Fruit fly (Drosophila melanogaster) whole organism, pupa: Measurements from ENCODE around the gene Nse1.

Experiments
- CG10348 ChIP-seq: fragments of 200-800 bp; sonication (Bioruptor generic); IDR thresholded peaks from 2 replicates; pipeline ENCODE4 v1.3.6; 2022; ENCODE audit warnings: missing biosample characterization, missing genetic modification characterization
- CG12605 ChIP-seq: fragments of 200-800 bp; sonication (Bioruptor generic); IDR thresholded peaks from 2 replicates; pipeline ENCODE4 v1.3.6; 2022; ENCODE audit warnings: missing biosample characterization, missing genetic modification characterization
- CG13204 ChIP-seq: fragments of 200-800 bp; sonication (Bioruptor generic); optimal IDR thresholded peaks from 2 replicates; lab custom pipeline; 2018; ENCODE audit warnings: missing biosample characterization, mild to moderate bottlenecking, missing genetic modification characterization, moderate library complexity
- CG14655 ChIP-seq: fragments of 200-800 bp; sonication (Bioruptor generic); optimal IDR thresholded peaks from 3 replicates; lab custom pipeline; 2017; ENCODE audit warnings: mild to moderate bottlenecking, missing biosample characterization, missing genetic modification reagents, missing genetic modification characterization
- CG15710 ChIP-seq: fragments of 200-800 bp; sonication (Bioruptor generic); optimal IDR thresholded peaks from 2 replicates; lab custom pipeline; 2018; ENCODE audit warnings: missing biosample characterization, mild to moderate bottlenecking, missing genetic modification characterization, moderate library complexity
- CG17806 ChIP-seq: fragments of 200-800 bp; sonication (Bioruptor generic); optimal IDR thresholded peaks from 2 replicates; lab custom pipeline; 2018; ENCODE audit warnings: missing biosample characterization, mild to moderate bottlenecking, missing genetic modification characterization, moderate library complexity
- CG32121 ChIP-seq: fragments of 200-800 bp; sonication (Bioruptor generic); IDR thresholded peaks from 2 replicates; pipeline ENCODE4 v1.3.6; 2022; ENCODE audit warnings: missing biosample characterization, missing genetic modification characterization
- CG34367 ChIP-seq: fragments of 200-800 bp; sonication (Bioruptor generic); optimal IDR thresholded peaks from 2 replicates; lab custom pipeline; 2018; ENCODE audit warnings: missing biosample characterization, mild to moderate bottlenecking, missing genetic modification characterization
- CG4496 ChIP-seq: fragments of 200-800 bp; sonication (Bioruptor generic); IDR thresholded peaks from 3 replicates; pipeline ENCODE4 v1.3.6; 2022; ENCODE audit warnings: missing biosample characterization, missing genetic modification characterization
- CG8159 ChIP-seq: fragments of 200-800 bp; sonication (Bioruptor generic); optimal IDR thresholded peaks from 3 replicates; lab custom pipeline; 2018; ENCODE audit warnings: missing biosample characterization, mild to moderate bottlenecking, missing genetic modification characterization, moderate library complexity
- CG8301 ChIP-seq: fragments of 200-800 bp; sonication (Bioruptor generic); optimal IDR thresholded peaks from 2 replicates; lab custom pipeline; 2018; ENCODE audit warnings: missing biosample characterization, mild to moderate bottlenecking, missing genetic modification characterization
- CG9948 ChIP-seq: fragments of 200-800 bp; sonication (Bioruptor generic); optimal IDR thresholded peaks from 2 replicates; lab custom pipeline; 2018; ENCODE audit warnings: missing biosample characterization, mild to moderate bottlenecking, missing genetic modification characterization, moderate library complexity
- D1 ChIP-seq: fragments of 200-800 bp; sonication (Bioruptor generic); optimal IDR thresholded peaks from 2 replicates; lab custom pipeline; 2018; ENCODE audit warnings: missing biosample characterization, mild to moderate bottlenecking, missing genetic modification characterization, moderate library complexity
- EcR ChIP-seq: fragments of 200-800 bp; sonication (Bioruptor generic); optimal IDR thresholded peaks from 3 replicates; lab custom pipeline; 2019; ENCODE audit warnings: missing biosample characterization, missing genetic modification characterization, mild to moderate bottlenecking, moderate library complexity, missing genetic modification reagents
- Ets98B ChIP-seq: fragments of 200-800 bp; sonication (Bioruptor generic); IDR thresholded peaks from 2 replicates; pipeline ENCODE4 v1.3.6; 2022; ENCODE audit warnings: missing biosample characterization, missing genetic modification characterization
- Pif1A ChIP-seq: fragments of 200-800 bp; sonication (Bioruptor generic); optimal IDR thresholded peaks from 3 replicates; lab custom pipeline; 2016; ENCODE audit warnings: missing biosample characterization, missing genetic modification characterization
- Pif1B ChIP-seq: fragments of 200-800 bp; sonication (Bioruptor generic); optimal IDR thresholded peaks from 3 replicates; lab custom pipeline; 2016; ENCODE audit warnings: missing biosample characterization, missing genetic modification characterization
- Snoo ChIP-seq: fragments of 200-800 bp; sonication (Bioruptor generic); optimal IDR thresholded peaks from 3 replicates; lab custom pipeline; 2017; ENCODE audit warnings: missing biosample characterization, mild to moderate bottlenecking, missing genetic modification characterization, inconsistent platforms
- fd96Ca ChIP-seq: fragments of 200-800 bp; sonication (Bioruptor generic); IDR thresholded peaks from 3 replicates; pipeline ENCODE4 v1.3.6; 2022; ENCODE audit warnings: missing biosample characterization, missing genetic modification characterization
- gl ChIP-seq: fragments of 200-800 bp; sonication (Bioruptor generic); optimal IDR thresholded peaks from 2 replicates; lab custom pipeline; 2018; ENCODE audit warnings: missing biosample characterization, mild to moderate bottlenecking, missing genetic modification characterization
- rn ChIP-seq: fragments of 200-800 bp; sonication (Bioruptor generic); IDR thresholded peaks from 2 replicates; pipeline ENCODE4 v1.3.6; 2022; ENCODE audit warnings: missing biosample characterization, missing genetic modification characterization

Gene Nse1

dm6 chr2L:6656264-6656676 lies 21.2 kb downstream of the Nse1 start, which contains the start of gene CG31633:
Gene CG31633 (minus strand): TSS chr2L:6656321.
- no peak for TF ChIP-seq Pif1A (GFP tag; lab: Kevin White, UChicago)

dm6 chr2L:6649085-6649754 lies 28.2 kb downstream of the Nse1 start, which contains the start of the genes CG31635 and Tango1:
Gene CG31635 (minus strand): TSS chr2L:6649114.
Gene Tango1 (plus strand): TSS chr2L:6649388.
- no peak for TF ChIP-seq CG9948 (tag; lab: Kevin White, UChicago)
- no peak for TF ChIP-seq CG32121 (GFP tag; lab: Robert Waterston, UW)
- no peak for TF ChIP-seq CG15710
- TF ChIP-seq CG4496 (GFP tag; lab: Robert Waterston, UW): no peak
- TF ChIP-seq CG17806 (tag; lab: Kevin White, UChicago): no peak
- TF ChIP-seq Ets98B (GFP tag; lab: Robert Waterston, UW): peak; percentile 36; the same call in 1 of the 2 replicates
- TF ChIP-seq rn (GFP tag; lab: Robert Waterston, UW): no peak
- no peak for TF ChIP-seq CG14655 (GFP tag; lab: Kevin White, UChicago)
- TF ChIP-seq, all 21 proteins: peak for 1

dm6 chr2L:6648163-6648628 lies 29.2 kb downstream of the Nse1 start:
- peak; percentile 92 for TF ChIP-seq CG8159 (tag; lab: Kevin White, UChicago)
- TF ChIP-seq CG32121 (GFP tag; lab: Robert Waterston, UW): peak; percentile 95
- TF ChIP-seq CG4496 (GFP tag; lab: Robert Waterston, UW): peak; percentile 95
- peak; percentile 86 for TF ChIP-seq Pif1B (GFP tag; lab: Kevin White, UChicago)
- peak; percentile 93 for TF ChIP-seq CG34367
- TF ChIP-seq CG17806 (tag; lab: Kevin White, UChicago): peak; percentile 90
- TF ChIP-seq rn (GFP tag; lab: Robert Waterston, UW): peak; percentile 90
- peak; percentile 96 for TF ChIP-seq CG8301
- TF ChIP-seq Pif1A (GFP tag; lab: Kevin White, UChicago): no peak
- no peak for TF ChIP-seq EcR (GFP tag; lab: Kevin White, UChicago)
- peak; percentile 90 for TF ChIP-seq Ets98B (GFP tag; lab: Robert Waterston, UW)
- no peak for TF ChIP-seq CG13204 (GFP tag; lab: Kevin White, UChicago)
- peak; percentile 92 for TF ChIP-seq CG9948 (tag; lab: Kevin White, UChicago)
- TF ChIP-seq CG14655 (GFP tag; lab: Kevin White, UChicago): peak; percentile 97
- TF ChIP-seq Snoo (tag; lab: Kevin White, UChicago): peak; percentile 91
- TF ChIP-seq fd96Ca: peak; percentile 91
- TF ChIP-seq CG10348: peak; percentile 78
- TF ChIP-seq gl (tag; lab: Kevin White, UChicago): peak; percentile 77
- TF ChIP-seq CG15710: peak; percentile 93
- TF ChIP-seq CG12605: peak; percentile 88
- no peak for TF ChIP-seq D1 (tag; lab: Kevin White, UChicago)

- TF ChIP-seq CG14655 (GFP tag; lab: Kevin White, UChicago) (peak; percentile 95), CG15710 (peak; percentile 82), CG9948 (tag; lab: Kevin White, UChicago) (peak; percentile 91), CG17806 (tag; lab: Kevin White, UChicago) (peak; percentile 90), CG32121 (GFP tag; lab: Robert Waterston, UW) (peak; percentile 98), CG8159 (tag; lab: Kevin White, UChicago) (peak; percentile 89), Ets98B (GFP tag; lab: Robert Waterston, UW) (peak; percentile 97), fd96Ca (peak; percentile 96), CG10348 (peak; percentile 88), CG8301 (peak; percentile 96), CG4496 (GFP tag; lab: Robert Waterston, UW) (peak; percentile 98), Pif1A (GFP tag; lab: Kevin White, UChicago) (peak; percentile 97), gl (tag; lab: Kevin White, UChicago) (peak; percentile 82), rn (GFP tag; lab: Robert Waterston, UW) (peak; percentile 92), CG13204 (GFP tag; lab: Kevin White, UChicago) (peak; percentile 73), D1 (tag; lab: Kevin White, UChicago) (peak; percentile 68), Snoo (tag; lab: Kevin White, UChicago) (peak; percentile 90), Pif1B (GFP tag; lab: Kevin White, UChicago) (peak; percentile 94), CG34367 (peak; percentile 82), CG12605 (peak; percentile 96), EcR (GFP tag; lab: Kevin White, UChicago) (peak; percentile 3)
Observed at dm6 chr2L:6647103-6647711, 30.2 kb downstream of the Nse1 start.

dm6 chr2L:6644421-6645059 lies 32.9 kb downstream of the Nse1 start:
- TF ChIP-seq CG15710: no peak
- peak; percentile 58 for TF ChIP-seq gl (tag; lab: Kevin White, UChicago)
- TF ChIP-seq CG17806 (tag; lab: Kevin White, UChicago): no peak
- TF ChIP-seq Snoo (tag; lab: Kevin White, UChicago): no peak
- TF ChIP-seq CG9948 (tag; lab: Kevin White, UChicago): no peak
- 0 out of 3 replicates have a peak, but pooled peaks have one; percentile 38 for TF ChIP-seq fd96Ca
- TF ChIP-seq Pif1B (GFP tag; lab: Kevin White, UChicago): peak; percentile 17
- 0 out of 2 replicates have a peak, but pooled peaks have one; percentile 11 for TF ChIP-seq CG12605
- peak; percentile 28 for TF ChIP-seq EcR (GFP tag; lab: Kevin White, UChicago)
- TF ChIP-seq CG4496 (GFP tag; lab: Robert Waterston, UW): peak; percentile 34; the same call in 1 of the 3 replicates
